Fruit fly (Drosophila melanogaster) S2 (cell line): ENCODE data around the gene CG12692.

Source experiments
- CG8478 ChIP-seq: fragments of >200 bp; optimal IDR thresholded peaks from 2 replicates; lab custom pipeline; 2018
- CTCF ChIP-seq, 2 experiments: fragments of >200 bp; optimal IDR thresholded peaks; 2 replicates each; lab custom pipeline; 2018

DNA sequence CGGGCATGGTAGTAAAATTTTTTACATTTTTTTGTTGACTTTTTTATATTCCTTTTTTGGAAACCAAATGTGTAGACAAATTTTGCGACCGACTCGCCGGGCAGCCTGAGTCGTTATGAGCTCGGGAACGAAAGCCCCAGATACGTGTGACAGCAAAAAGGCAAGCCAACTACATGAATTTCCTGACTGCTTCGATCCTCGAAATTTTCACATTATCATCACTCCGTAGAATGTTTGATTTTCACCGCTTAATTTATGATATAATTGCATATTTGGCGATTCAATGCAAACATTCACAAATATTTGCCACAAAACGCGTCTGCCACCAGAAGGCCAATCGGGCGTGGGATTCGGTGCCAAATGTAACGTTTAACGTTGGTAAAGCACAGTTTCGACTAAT is 25.2 kb downstream of the CG12692 start, which contains the start of gene CG15577:
- TF ChIP-seq CTCF (optimal IDR thresholded peaks at IDR 0.05; lab: Kevin White, UChicago) (no peak), CG8478 (lab: Kevin White, UChicago) (no peak)
